Fruit fly (Drosophila melanogaster): Measurements from ENCODE around the gene Obp28a.

Obp28a gene

DNA sequence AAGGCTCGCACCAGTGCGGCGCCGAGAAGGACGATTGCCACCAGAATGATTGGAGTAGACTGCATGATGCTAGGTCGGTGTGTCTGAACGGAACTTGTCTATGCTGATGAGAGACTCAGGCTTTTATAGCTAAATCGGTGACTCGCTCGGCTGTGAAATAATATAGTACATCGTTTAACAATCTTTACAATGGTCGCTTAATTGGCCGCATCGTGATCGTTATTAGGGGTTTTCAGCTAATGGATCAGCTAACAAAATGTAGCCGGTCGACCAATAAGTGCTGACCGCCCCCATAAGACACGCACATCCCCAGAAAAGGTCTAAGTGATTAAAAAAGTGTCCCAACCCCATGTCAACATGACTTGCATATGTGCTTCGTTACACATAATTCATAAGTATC, at the start of gene Obp28a:
Obp28a (minus strand) TSS at position 101 of the 400 bp plus-strand sequence.
- TF ChIP-seq CG8478 (optimal IDR thresholded peaks at IDR 0.05): no peak
- TF ChIP-seq CTCF (optimal IDR thresholded peaks at IDR 0.05): no peak

DNA sequence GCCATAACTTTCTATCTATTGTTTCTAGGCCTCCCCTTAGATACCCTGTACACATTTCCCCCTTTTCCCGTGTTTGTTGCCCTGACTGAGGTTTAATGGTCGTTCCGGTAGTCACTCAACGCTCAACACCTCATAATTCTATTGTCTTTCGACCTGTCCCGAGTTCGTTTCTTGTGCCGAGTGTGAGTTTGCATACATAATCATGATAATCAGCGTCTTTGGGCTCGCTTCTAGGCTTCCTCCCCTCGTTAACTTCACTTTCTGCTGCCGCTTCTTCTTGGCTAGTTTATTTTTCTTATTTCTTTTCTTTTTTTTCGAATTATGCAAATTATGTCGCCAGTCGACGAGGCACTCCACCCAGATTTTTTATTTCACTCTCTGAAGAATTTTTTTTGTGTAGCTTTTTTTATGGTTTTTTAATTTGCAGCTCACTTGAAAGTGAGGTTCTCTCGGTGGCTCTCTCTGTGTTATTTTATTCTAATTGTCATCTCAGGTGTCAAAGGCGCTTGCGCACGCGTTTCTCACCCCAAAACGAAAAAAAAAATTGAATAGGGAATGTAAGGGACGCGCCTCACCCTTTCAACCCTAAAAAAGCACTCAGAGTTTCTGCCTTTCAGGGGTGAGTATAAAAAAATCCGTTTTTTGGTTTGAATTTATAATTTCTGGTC, 48.6 kb upstream of the Obp28a start:
- TF ChIP-seq CG8478 (optimal IDR thresholded peaks at IDR 0.05) (no peak), CTCF (optimal IDR thresholded peaks at IDR 0.05) (no peak)

dm6 chr2L:7544267-7544670, 47.1 kb upstream of the Obp28a start:
- no peak for TF ChIP-seq CTCF (optimal IDR thresholded peaks at IDR 0.05)
- TF ChIP-seq CG8478 (optimal IDR thresholded peaks at IDR 0.05): no peak

DNA sequence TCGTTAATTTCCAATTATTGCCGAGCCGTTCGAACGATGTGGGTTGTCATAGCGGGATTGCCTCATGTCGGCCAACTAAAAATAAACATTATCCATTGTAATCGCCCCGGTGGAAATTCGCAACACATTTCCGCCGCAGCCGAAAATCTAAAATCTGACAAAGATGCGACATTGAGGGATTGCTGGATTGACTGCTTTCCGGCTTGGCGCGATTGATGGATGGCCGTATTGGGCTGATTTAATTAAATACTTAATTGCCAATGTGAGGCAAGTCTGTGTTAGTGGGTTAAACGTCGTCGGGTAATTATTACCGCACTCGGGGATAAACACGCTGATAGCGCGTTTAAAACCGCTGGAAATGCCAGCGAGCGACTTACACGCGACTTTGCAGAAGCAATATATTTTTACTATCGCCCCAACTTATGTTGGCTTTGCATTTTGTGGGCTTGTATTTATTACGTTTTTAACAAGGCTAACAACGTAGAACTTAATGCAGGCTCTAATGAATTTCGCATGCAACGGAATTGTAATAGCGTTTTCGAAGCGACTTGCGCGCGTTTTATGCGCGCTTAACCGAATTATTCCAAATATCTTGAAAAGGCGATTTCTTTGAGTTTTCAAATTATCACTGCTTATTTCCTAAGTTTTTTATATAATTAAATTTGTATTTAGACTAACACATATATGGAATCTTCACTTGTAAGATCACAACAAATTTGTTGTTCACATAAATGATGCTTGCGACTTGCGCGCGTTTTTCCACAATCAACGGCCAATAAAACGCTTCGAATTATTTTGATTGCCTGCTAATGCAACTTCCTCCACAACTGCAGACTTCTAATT, 45.0 kb upstream of the Obp28a start:
- TF ChIP-seq CG8478 (optimal IDR thresholded peaks at IDR 0.05): no peak

DNA sequence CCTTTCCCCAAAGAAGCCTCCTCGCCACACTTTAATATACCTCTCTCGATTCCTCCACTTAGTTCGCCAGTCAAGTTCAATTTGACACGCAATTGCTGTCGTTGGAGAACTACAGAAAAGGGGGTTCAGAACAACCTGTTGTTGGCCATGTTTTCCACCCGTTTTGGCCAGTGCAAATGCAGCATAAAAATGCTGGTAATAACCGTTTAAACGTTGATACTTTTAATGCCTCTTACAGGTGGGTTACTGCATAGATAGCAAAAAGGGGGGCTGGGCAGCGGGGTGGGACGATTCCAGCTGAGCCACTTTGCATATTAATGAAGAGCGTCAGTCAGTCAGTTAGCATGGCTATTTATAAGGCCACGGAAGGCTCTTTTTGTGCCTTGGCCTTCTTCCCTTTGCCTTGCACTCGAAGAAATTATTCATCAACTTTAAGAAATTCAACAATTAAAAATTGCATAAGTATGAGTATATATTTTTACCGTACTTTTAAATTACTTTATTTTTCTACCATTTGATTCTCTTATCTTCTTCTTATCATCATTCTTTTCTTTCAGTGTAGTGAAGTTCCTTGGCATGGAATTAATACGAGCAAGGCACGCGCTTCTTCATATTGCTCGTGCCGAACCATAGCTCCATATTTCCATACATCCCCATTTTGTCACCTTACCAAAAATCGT, 44.0 kb upstream of the Obp28a start:
- no peak for TF ChIP-seq CTCF (optimal IDR thresholded peaks at IDR 0.05)
- TF ChIP-seq CG8478 (optimal IDR thresholded peaks at IDR 0.05): no peak

DNA sequence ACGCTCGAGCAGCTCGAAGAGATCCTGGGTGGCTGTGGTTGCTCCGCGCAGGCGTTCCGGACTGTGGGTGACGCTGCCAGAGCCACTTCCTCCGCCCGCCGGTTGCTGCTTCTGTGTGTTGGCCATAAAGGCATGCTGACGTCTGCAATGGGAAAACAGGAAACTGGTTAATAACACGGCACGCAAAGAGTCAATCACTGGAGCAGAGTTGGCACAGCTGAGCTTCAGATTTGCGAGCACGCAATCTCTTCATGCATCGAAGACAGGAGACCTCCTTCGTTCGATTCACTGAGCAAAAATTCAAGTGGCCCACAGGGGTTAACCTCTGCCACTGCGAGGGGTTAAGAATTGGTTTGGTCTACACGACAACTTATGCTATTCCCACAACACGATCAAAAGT, 39.2 kb upstream of the Obp28a start:
- TF ChIP-seq CG8478 (optimal IDR thresholded peaks at IDR 0.05) (no peak), CTCF (optimal IDR thresholded peaks at IDR 0.05) (no peak)

DNA sequence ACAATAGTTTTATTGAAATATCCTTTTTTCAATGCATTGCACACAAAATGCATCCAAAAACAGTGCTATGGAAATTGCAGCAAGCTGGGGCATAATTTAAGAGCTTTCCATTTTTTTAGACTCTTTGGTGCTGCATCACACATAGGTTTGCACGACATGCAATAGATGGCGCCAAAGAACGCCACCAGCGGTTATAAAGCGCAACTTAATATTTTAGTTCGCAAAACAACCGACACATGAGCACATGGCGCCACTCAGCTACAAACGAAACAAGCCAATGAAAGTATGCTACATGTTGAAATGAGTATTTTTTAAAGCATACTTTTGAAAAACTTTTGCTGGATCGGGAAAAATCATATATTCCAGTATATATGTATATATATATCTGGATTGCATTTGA, 37.8 kb upstream of the Obp28a start:
- TF ChIP-seq CTCF (optimal IDR thresholded peaks at IDR 0.05): peak; percentile 98 to 99
- no peak for TF ChIP-seq CG8478 (optimal IDR thresholded peaks at IDR 0.05)

DNA sequence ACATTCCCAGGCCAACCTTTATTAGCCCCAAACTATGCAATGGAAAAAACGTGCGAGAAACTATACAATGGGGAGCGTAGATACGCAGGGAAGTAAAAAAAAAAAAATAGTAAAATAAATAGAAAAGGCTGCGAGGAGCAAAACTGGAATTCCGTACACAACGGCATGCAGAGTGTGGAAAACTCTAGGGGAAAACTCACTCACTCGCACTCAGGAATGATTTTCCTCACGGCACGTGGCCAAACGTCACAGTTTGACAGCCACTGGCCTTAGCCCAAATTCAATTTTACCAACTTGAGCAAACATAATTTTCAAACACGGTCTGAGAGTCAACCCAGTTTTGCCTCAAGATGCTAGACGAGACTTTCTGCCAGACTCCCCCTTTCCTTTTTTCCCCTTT, 36.9 kb upstream of the Obp28a start:
- TF ChIP-seq CG8478 (optimal IDR thresholded peaks at IDR 0.05) (no peak), CTCF (optimal IDR thresholded peaks at IDR 0.05) (peak; percentile 46 to 47)

DNA sequence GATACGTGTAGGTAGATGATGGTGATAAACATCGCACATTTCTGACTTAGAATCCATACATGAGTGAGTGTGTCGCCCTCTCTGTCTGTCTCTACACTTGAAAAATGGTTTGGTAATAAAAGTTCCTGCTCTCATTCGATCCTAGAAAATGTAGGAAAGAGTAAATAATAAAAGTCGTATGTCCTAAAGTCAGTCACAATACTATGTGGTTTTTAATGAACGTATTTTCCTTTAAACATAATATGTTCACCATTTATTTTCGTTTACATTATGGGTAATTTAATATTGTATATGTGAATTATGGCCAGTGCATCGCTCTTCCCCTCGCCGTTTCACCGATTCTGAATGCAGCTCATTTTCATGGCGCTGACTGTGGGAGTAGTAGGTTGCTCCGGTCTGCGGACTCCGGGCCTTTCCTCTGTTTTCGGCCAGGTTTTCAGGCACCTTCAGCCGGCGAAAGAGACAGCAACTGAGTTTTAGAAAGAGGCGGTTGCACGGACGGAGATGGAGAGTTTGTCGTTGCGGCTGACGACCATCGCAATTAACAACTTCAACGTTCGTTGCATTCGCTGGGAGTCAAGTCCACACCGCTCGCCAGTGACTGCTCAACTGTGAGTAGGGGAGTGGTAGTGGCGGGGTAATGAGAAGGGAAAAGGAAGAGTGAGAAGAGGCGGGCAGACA, 35.6 kb upstream of the Obp28a start:
- TF ChIP-seq CG8478 (optimal IDR thresholded peaks at IDR 0.05): no peak
- no peak for TF ChIP-seq CTCF (optimal IDR thresholded peaks at IDR 0.05)

- TF ChIP-seq CTCF (optimal IDR thresholded peaks at IDR 0.05) (peak in 1 of 2 experiments; percentile 1), CG8478 (optimal IDR thresholded peaks at IDR 0.05) (no peak)
These were observed 33.4 kb upstream of the Obp28a start for dm6 chr2L:7530437-7531091.

DNA sequence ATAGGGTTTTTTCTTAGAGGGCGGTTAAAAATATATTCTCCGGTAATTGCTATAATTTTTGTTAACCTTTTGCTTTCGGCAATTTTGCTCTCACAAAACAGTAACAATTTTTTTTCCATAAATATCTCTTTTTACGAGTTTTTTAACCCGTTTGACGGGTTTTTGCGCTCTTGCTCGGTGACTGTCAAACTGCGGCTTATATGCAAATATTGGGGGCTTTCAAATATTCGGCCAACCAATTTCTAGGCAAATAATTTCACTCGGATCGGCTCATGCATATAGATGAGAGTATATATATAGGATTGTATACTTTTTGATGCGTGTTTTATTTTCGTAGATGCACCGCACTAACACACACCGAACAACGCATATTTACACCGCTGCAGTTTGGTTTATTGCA, 32.8 kb upstream of the Obp28a start:
- TF ChIP-seq CTCF (optimal IDR thresholded peaks at IDR 0.05) (no peak), CG8478 (optimal IDR thresholded peaks at IDR 0.05) (no peak)

DNA sequence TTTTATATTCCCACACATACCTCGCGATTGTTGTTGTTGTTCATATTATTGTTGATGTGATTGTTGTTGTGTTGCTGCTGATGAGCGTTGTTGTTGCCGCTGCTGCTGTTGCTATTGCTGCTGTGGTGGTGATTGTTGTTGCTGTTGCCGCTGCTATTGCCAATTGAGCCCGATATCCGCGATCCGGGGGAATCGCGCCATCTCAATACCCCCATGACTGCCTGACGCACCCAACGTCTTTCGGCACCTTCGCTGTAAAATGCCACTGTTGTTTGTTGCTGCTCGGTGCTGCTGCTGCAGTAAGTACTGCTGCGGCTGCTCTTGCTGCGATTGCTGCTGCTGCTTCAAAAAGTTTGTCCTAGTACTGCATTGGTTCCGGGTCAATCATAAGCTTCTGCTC, 32.0 kb upstream of the Obp28a start:
- TF ChIP-seq CG8478 (optimal IDR thresholded peaks at IDR 0.05) (no peak), CTCF (optimal IDR thresholded peaks at IDR 0.05) (no peak)

DNA sequence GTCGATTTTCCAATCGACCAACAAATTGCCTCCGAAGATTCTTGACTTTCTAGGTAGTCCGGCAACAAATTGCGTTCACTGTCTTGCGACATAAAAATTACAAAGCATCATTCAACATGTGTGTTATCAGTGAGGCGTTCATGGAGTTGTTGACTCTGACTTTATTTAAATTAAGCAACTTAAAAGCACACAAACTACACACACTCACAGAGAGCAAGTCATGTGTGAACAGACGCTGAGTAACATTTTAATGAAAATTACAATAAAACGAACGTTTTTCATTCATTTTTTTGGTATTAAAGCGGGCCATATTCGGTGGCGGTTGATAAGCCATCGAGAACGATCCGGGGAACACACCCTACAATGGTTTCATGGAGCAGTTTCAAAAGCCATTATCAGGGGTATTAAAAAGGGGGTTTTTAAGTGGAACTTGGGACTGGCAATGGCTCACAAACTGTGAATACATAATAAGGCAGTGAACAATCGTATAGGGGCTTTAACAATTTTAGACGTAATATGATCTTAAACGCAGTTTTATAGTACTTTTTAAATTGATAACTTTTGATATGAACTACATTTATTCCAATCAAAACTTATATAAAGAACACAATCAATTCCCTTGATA, 31.1 kb upstream of the Obp28a start:
- TF ChIP-seq CTCF (optimal IDR thresholded peaks at IDR 0.05) (no peak), CG8478 (optimal IDR thresholded peaks at IDR 0.05) (no peak)

dm6 chr2L:7526915-7527534, 29.9 kb upstream of the Obp28a start:
- TF ChIP-seq CG8478 (optimal IDR thresholded peaks at IDR 0.05): no peak
